Fruit fly (Drosophila melanogaster): ENCODE data around the gene CG42541.
A peak's percentile ranks its signal among the peaks of the same experiment; 100 is the strongest.

Gene CG42541

DNA sequence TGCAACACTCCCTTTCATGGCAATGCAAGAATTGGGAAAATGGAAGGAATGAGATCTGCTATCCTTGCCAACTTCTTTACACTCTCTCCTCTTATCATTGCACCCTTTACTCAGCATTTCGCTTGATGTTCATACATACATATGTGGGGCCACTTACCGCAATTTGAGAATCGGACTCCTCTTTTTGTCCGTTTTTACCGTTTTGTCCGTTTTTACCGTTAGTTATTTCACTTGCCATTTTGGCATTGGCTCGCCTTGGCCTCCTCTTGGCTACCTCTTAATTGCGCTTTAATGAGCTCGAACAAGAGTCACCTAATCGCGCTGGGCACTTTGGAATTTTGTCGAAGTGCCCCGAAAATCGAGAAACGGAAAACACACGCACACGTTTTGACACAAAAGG is 62.6 kb downstream of the CG42541 start:
- TF ChIP-seq h (GFP tag; optimal IDR thresholded peaks at IDR 0.05), result no peak
- no peak for TF ChIP-seq brk (GFP tag; optimal IDR thresholded peaks at IDR 0.05)
- no peak for TF ChIP-seq dmrt93B (GFP tag; optimal IDR thresholded peaks at IDR 0.05)
- TF ChIP-seq Hr83 (GFP tag; optimal IDR thresholded peaks at IDR 0.05; ENCODE audit: poor library complexity, severe bottlenecking), result no peak
- TF ChIP-seq GATAd (GFP tag; optimal IDR thresholded peaks at IDR 0.05), result no peak
- TF ChIP-seq Vsx2 (GFP tag; optimal IDR thresholded peaks at IDR 0.05; ENCODE audit: partially characterized antibody), result no peak
- TF ChIP-seq dl (GFP tag; optimal IDR thresholded peaks at IDR 0.05; ENCODE audit: insufficient read depth in 1 of 2, partially characterized antibody in 2 of 2), result no peak
- TF ChIP-seq Hr78 (GFP tag; optimal IDR thresholded peaks at IDR 0.05), result no peak
- no peak for TF ChIP-seq usp (GFP tag; optimal IDR thresholded peaks at IDR 0.05)

- peak; percentile 17 for TF ChIP-seq fru (GFP tag; optimal IDR thresholded peaks at IDR 0.05)
- TF ChIP-seq brk (GFP tag; optimal IDR thresholded peaks at IDR 0.05), result no peak
- no peak for TF ChIP-seq sage (GFP tag; optimal IDR thresholded peaks at IDR 0.05)
- peak; percentile 4 for TF ChIP-seq h (GFP tag; optimal IDR thresholded peaks at IDR 0.05)
- TF ChIP-seq ey (GFP tag; optimal IDR thresholded peaks at IDR 0.05), result no peak
Observed at dm6 chrX:3866844-3867457, 63.4 kb downstream of the CG42541 start.

DNA sequence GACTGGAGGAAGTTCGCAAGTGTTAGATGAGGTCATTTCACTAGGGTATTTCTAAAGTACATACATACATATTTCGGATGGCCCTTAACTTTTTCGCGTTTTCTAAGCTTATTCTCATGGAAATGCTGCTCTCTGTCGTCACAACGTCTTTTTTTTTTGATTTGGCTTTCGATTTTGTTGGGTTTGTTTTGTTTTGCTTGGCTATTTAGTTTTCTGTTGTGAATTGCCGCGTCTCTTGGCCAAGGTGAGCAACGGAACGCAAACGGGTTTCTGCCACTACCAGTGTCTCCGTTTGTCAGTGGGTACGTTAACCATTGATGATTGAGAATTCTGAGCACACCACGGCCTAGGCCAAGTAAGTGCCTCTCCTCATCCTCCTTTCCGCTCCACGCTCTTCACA is 64.3 kb downstream of the CG42541 start:
- TF ChIP-seq Rel (GFP tag; optimal IDR thresholded peaks at IDR 0.05) (no peak), Rel (tag; optimal IDR thresholded peaks at IDR 0.05) (no peak), Hnf4 (GFP tag; optimal IDR thresholded peaks at IDR 0.05) (no peak), dmrt93B (GFP tag; optimal IDR thresholded peaks at IDR 0.05) (no peak), Hr83 (GFP tag; optimal IDR thresholded peaks at IDR 0.05; ENCODE audit: poor library complexity, severe bottlenecking) (no peak), dsf (GFP tag; optimal IDR thresholded peaks at IDR 0.05; ENCODE audit: borderline replicate concordance) (no peak), h (GFP tag; optimal IDR thresholded peaks at IDR 0.05) (no peak), Abd-B (GFP tag; optimal IDR thresholded peaks at IDR 0.05) (no peak), N (GFP tag; optimal IDR thresholded peaks at IDR 0.05) (no peak), sage (GFP tag; optimal IDR thresholded peaks at IDR 0.05) (no peak), HLH106 (tag; optimal IDR thresholded peaks at IDR 0.05) (no peak), OdsH (GFP tag; optimal IDR thresholded peaks at IDR 0.05) (no peak), sv (GFP tag; optimal IDR thresholded peaks at IDR 0.05) (no peak), GATAd (GFP tag; optimal IDR thresholded peaks at IDR 0.05) (no peak), ey (GFP tag; optimal IDR thresholded peaks at IDR 0.05) (no peak), Jra (GFP tag; optimal IDR thresholded peaks at IDR 0.05) (no peak), jim (GFP tag; optimal IDR thresholded peaks at IDR 0.05) (no peak), Hr78 (GFP tag; optimal IDR thresholded peaks at IDR 0.05) (no peak), fru (GFP tag; optimal IDR thresholded peaks at IDR 0.05) (no peak)

- TF ChIP-seq ey (GFP tag; optimal IDR thresholded peaks at IDR 0.05) (peak; percentile 30), rgr (GFP tag; optimal IDR thresholded peaks at IDR 0.05) (peak; percentile 33), dsf (GFP tag; optimal IDR thresholded peaks at IDR 0.05; ENCODE audit: borderline replicate concordance) (no peak), OdsH (GFP tag; optimal IDR thresholded peaks at IDR 0.05) (peak; percentile 17), Hnf4 (GFP tag; optimal IDR thresholded peaks at IDR 0.05) (peak; percentile 4), h (GFP tag; optimal IDR thresholded peaks at IDR 0.05) (peak; percentile 43), br (GFP tag; optimal IDR thresholded peaks at IDR 0.05) (peak; percentile 12), Hr83 (GFP tag; optimal IDR thresholded peaks at IDR 0.05; ENCODE audit: poor library complexity, severe bottlenecking) (peak; percentile 12), foxo (GFP tag; optimal IDR thresholded peaks at IDR 0.05) (peak in 1 of 2 experiments; percentile 43), psq (GFP tag; optimal IDR thresholded peaks at IDR 0.05) (no peak), CG32264 (GFP tag; optimal IDR thresholded peaks at IDR 0.05) (no peak), Myc (optimal IDR thresholded peaks at IDR 0.05) (peak; percentile 65)
Observed at dm6 chrX:3862319-3862919, 68.0 kb downstream of the CG42541 start.

- TF ChIP-seq Dif (GFP tag; optimal IDR thresholded peaks at IDR 0.05; ENCODE audit: partially characterized antibody), result peak; percentile 23
- TF ChIP-seq dmrt93B (GFP tag; optimal IDR thresholded peaks at IDR 0.05), result no peak
- TF ChIP-seq sv (GFP tag; optimal IDR thresholded peaks at IDR 0.05), result no peak
- TF ChIP-seq foxo (GFP tag; optimal IDR thresholded peaks at IDR 0.05), result no peak
- TF ChIP-seq Dfd (GFP tag; optimal IDR thresholded peaks at IDR 0.05), result no peak
- TF ChIP-seq Hr83 (GFP tag; optimal IDR thresholded peaks at IDR 0.05; ENCODE audit: poor library complexity, severe bottlenecking), result peak; percentile 42
- TF ChIP-seq br (GFP tag; optimal IDR thresholded peaks at IDR 0.05), result no peak
- no peak for TF ChIP-seq psq (GFP tag; optimal IDR thresholded peaks at IDR 0.05)
- no peak for TF ChIP-seq Mio (GFP tag; optimal IDR thresholded peaks at IDR 0.05)
- no peak for TF ChIP-seq tai (GFP tag; optimal IDR thresholded peaks at IDR 0.05)
- no peak for TF ChIP-seq h (GFP tag; optimal IDR thresholded peaks at IDR 0.05)
- TF ChIP-seq CG32264 (GFP tag; optimal IDR thresholded peaks at IDR 0.05), result no peak
Observed at dm6 chrX:3861183-3861582, 69.2 kb downstream of the CG42541 start.

Measured in whole organism, wandering third instar larva.